Worm (Caenorhabditis elegans) whole organism, L2 larva: ENCODE data around the gene clec-258.

Experiments
- F13H6.1 ChIP-seq: sonication (generic microtip); optimal IDR thresholded peaks from 2 replicates; lab custom pipeline; 2016; ENCODE audit warnings: missing genetic modification characterization, missing compliant biosample characterization
- R02D3.7 ChIP-seq: fragments of 150-350 bp; optimal IDR thresholded peaks from 2 replicates; lab custom pipeline; 2014; ENCODE audit warnings: missing biosample characterization, missing genetic modification characterization
- Y55F3AM.14 ChIP-seq: fragments of 200-800 bp; sonication (Bioruptor generic); optimal IDR thresholded peaks from 2 replicates; lab custom pipeline; 2018; ENCODE audit warnings: mild to moderate bottlenecking, missing genetic modification characterization, missing compliant biosample characterization
- ama-1 ChIP-seq: fragments of 150-350 bp; optimal IDR thresholded peaks from 2 replicates; lab custom pipeline; 2018; ENCODE audit warnings: inconsistent platforms
- blmp-1 ChIP-seq: sonication (generic microtip); optimal IDR thresholded peaks from 2 replicates; lab custom pipeline; 2017; ENCODE audit warnings: missing genetic modification characterization, mild to moderate bottlenecking, missing compliant biosample characterization, antibody characterized with exemption, moderate library complexity; ENCODE audit not compliant: insufficient read depth
- ceh-16 ChIP-seq: fragments of 150-350 bp; optimal IDR thresholded peaks from 2 replicates; lab custom pipeline; 2014; ENCODE audit warnings: missing biosample characterization, missing genetic modification characterization
- ceh-82 ChIP-seq: fragments of 150-350 bp; optimal IDR thresholded peaks from 2 replicates; lab custom pipeline; 2014; ENCODE audit warnings: missing biosample characterization, missing genetic modification characterization
- crh-2 ChIP-seq: sonication (generic microtip); optimal IDR thresholded peaks from 2 replicates; lab custom pipeline; 2017; ENCODE audit warnings: missing biosample characterization, missing genetic modification characterization
- dmd-4 ChIP-seq: sonication (generic microtip); optimal IDR thresholded peaks from 2 replicates; lab custom pipeline; 2017; ENCODE audit warnings: missing biosample characterization, missing genetic modification characterization
- elt-1 ChIP-seq: fragments of 150-350 bp; optimal IDR thresholded peaks from 2 replicates; lab custom pipeline; 2014; ENCODE audit warnings: missing biosample characterization, missing genetic modification characterization
- elt-3 ChIP-seq: sonication (generic microtip); optimal IDR thresholded peaks from 2 replicates; lab custom pipeline; 2017; ENCODE audit warnings: missing biosample characterization, missing genetic modification characterization
- fos-1 ChIP-seq: fragments of 150-350 bp; optimal IDR thresholded peaks from 2 replicates; lab custom pipeline; 2014; ENCODE audit warnings: missing biosample characterization, missing genetic modification characterization
- gmeb-1 ChIP-seq: fragments of 150-350 bp; optimal IDR thresholded peaks from 2 replicates; lab custom pipeline; 2014; ENCODE audit warnings: missing biosample characterization, missing genetic modification characterization
- lin-11 ChIP-seq: fragments of 150-350 bp; sonication (generic microtip); optimal IDR thresholded peaks from 2 replicates; lab custom pipeline; 2014; ENCODE audit warnings: missing biosample characterization, missing genetic modification characterization, inconsistent platforms, mixed read lengths
- lin-39 ChIP-seq: fragments of 150-350 bp; optimal IDR thresholded peaks from 2 replicates; lab custom pipeline; 2014; ENCODE audit warnings: missing biosample characterization, missing genetic modification reagents, missing genetic modification characterization
- lsy-2 ChIP-seq, 2 experiments: fragments of 150-350 bp in 1 of 2; sonication (generic microtip) in 1 of 2; optimal IDR thresholded peaks; 2 replicates each; lab custom pipeline; 2014 to 2017; ENCODE audit warnings: missing biosample characterization in 2 of 2, missing genetic modification characterization in 2 of 2
- mab-5 ChIP-seq: fragments of 150-350 bp; optimal IDR thresholded peaks from 2 replicates; lab custom pipeline; 2014; ENCODE audit warnings: missing biosample characterization, missing genetic modification characterization
- mbf-1 ChIP-seq: sonication (generic microtip); optimal IDR thresholded peaks from 2 replicates; lab custom pipeline; 2017; ENCODE audit warnings: missing biosample characterization, missing genetic modification characterization
- nhr-10 ChIP-seq: sonication (generic microtip); optimal IDR thresholded peaks from 2 replicates; lab custom pipeline; 2017; ENCODE audit warnings: missing biosample characterization, missing genetic modification characterization
- nhr-11 ChIP-seq: fragments of 150-350 bp; optimal IDR thresholded peaks from 2 replicates; lab custom pipeline; 2014; ENCODE audit warnings: missing biosample characterization, missing genetic modification characterization
- nhr-129 ChIP-seq: fragments of 150-350 bp; optimal IDR thresholded peaks from 2 replicates; lab custom pipeline; 2014; ENCODE audit warnings: missing biosample characterization, missing genetic modification characterization
- nhr-21 ChIP-seq: fragments of 150-350 bp; optimal IDR thresholded peaks from 2 replicates; lab custom pipeline; 2014; ENCODE audit warnings: missing biosample characterization, missing genetic modification characterization
- nhr-23 ChIP-seq: fragments of 150-350 bp; optimal IDR thresholded peaks from 2 replicates; lab custom pipeline; 2014; ENCODE audit warnings: missing biosample characterization, missing genetic modification reagents, missing genetic modification characterization
- nhr-237 ChIP-seq: fragments of 150-350 bp; optimal IDR thresholded peaks from 2 replicates; lab custom pipeline; 2014; ENCODE audit warnings: missing biosample characterization, missing genetic modification characterization
- nhr-25 ChIP-seq: fragments of 150-350 bp; sonication (generic microtip); optimal IDR thresholded peaks from 3 replicates; lab custom pipeline; 2014; ENCODE audit warnings: missing biosample characterization, missing genetic modification characterization
- nhr-6 ChIP-seq: fragments of 150-350 bp; optimal IDR thresholded peaks from 2 replicates; lab custom pipeline; 2014; ENCODE audit warnings: missing biosample characterization, missing genetic modification characterization
- nhr-77 ChIP-seq: fragments of 150-350 bp; optimal IDR thresholded peaks from 2 replicates; lab custom pipeline; 2014; ENCODE audit warnings: missing biosample characterization, missing genetic modification characterization
- peb-1 ChIP-seq: fragments of 150-350 bp; optimal IDR thresholded peaks from 2 replicates; lab custom pipeline; 2014; ENCODE audit warnings: missing biosample characterization, missing genetic modification characterization
- sem-4 ChIP-seq: fragments of 150-350 bp; optimal IDR thresholded peaks from 2 replicates; lab custom pipeline; 2014; ENCODE audit warnings: missing biosample characterization, missing genetic modification reagents, missing genetic modification characterization
- skn-1 ChIP-seq: sonication (generic microtip); optimal IDR thresholded peaks from 2 replicates; lab custom pipeline; 2017; ENCODE audit warnings: missing biosample characterization, missing genetic modification characterization
- sma-9 ChIP-seq, 2 experiments: fragments of 150-350 bp in 1 of 2; sonication (generic microtip) in 1 of 2; optimal IDR thresholded peaks; 2 replicates each; lab custom pipeline; 2014 to 2016; ENCODE audit warnings: missing genetic modification characterization in 2 of 2, mild to moderate bottlenecking in 1 of 2, missing biosample characterization in 1 of 2, missing compliant biosample characterization in 1 of 2, missing genetic modification reagents in 1 of 2, moderate library complexity in 1 of 2
- snpc-4 ChIP-seq: fragments of 150-350 bp; optimal IDR thresholded peaks from 2 replicates; lab custom pipeline; 2014; ENCODE audit warnings: missing biosample characterization, missing genetic modification characterization
- unc-39 ChIP-seq: fragments of 150-350 bp; optimal IDR thresholded peaks from 2 replicates; lab custom pipeline; 2014; ENCODE audit warnings: missing biosample characterization, missing genetic modification characterization
- unc-55 ChIP-seq: fragments of 150-350 bp; sonication (generic microtip); optimal IDR thresholded peaks from 3 replicates; lab custom pipeline; 2014; ENCODE audit warnings: missing biosample characterization, missing genetic modification reagents, missing genetic modification characterization
- unc-62 ChIP-seq: fragments of 150-350 bp; optimal IDR thresholded peaks from 2 replicates; lab custom pipeline; 2014; ENCODE audit warnings: missing biosample characterization, missing genetic modification reagents, missing genetic modification characterization
- zag-1 ChIP-seq: fragments of 150-350 bp; optimal IDR thresholded peaks from 2 replicates; lab custom pipeline; 2014; ENCODE audit warnings: missing biosample characterization, missing genetic modification characterization
- ztf-11 ChIP-seq: sonication (generic microtip); optimal IDR thresholded peaks from 2 replicates; lab custom pipeline; 2017; ENCODE audit warnings: missing biosample characterization, missing genetic modification characterization
- ztf-4 ChIP-seq: fragments of 150-350 bp; optimal IDR thresholded peaks from 2 replicates; lab custom pipeline; 2014; ENCODE audit warnings: missing biosample characterization, missing genetic modification characterization

clec-258 gene

ce11 chrV:19744210-19744609, 44.0 kb upstream of the clec-258 start:
- TF ChIP-seq ceh-16 (tag; lab: Kevin White, UChicago): no peak
- no peak for TF ChIP-seq elt-1 (tag; lab: Kevin White, UChicago)
- TF ChIP-seq ztf-11 (tag; lab: Kevin White, UChicago): no peak
- TF ChIP-seq F13H6.1 (tag; lab: Kevin White, UChicago): no peak
- no peak for TF ChIP-seq lsy-2 (tag; optimal IDR thresholded peaks at IDR 0.05; lab: Kevin White, UChicago)
- TF ChIP-seq ceh-82 (tag; lab: Kevin White, UChicago): no peak
- no peak for TF ChIP-seq nhr-11 (tag; lab: Kevin White, UChicago)
- no peak for TF ChIP-seq mab-5 (tag; lab: Kevin White, UChicago)
- no peak for TF ChIP-seq dmd-4
- TF ChIP-seq sma-9 (GFP tag; optimal IDR thresholded peaks at IDR 0.05; lab: Kevin White, UChicago): no peak
- no peak for TF ChIP-seq sma-9 (tag; optimal IDR thresholded peaks at IDR 0.05; lab: Kevin White, UChicago)
- TF ChIP-seq unc-39 (tag; lab: Kevin White, UChicago): no peak
- TF ChIP-seq snpc-4 (tag; lab: Kevin White, UChicago): no peak
- TF ChIP-seq sem-4 (tag; lab: Kevin White, UChicago): no peak

ce11 chrV:19745852-19746251, 42.4 kb upstream of the clec-258 start, which contains the start of gene W04E12.5:
TSS of gene W04E12.5 (plus strand) at chrV:19746152.
- TF ChIP-seq lsy-2 (tag; optimal IDR thresholded peaks at IDR 0.05; lab: Kevin White, UChicago): no peak
- TF ChIP-seq nhr-6 (tag; lab: Kevin White, UChicago): no peak
- no peak for TF ChIP-seq zag-1
- TF ChIP-seq lin-39: no peak
- TF ChIP-seq Y55F3AM.14 (GFP tag; lab: Kevin White, UChicago): no peak
- no peak for TF ChIP-seq elt-3 (tag; lab: Kevin White, UChicago)
- TF ChIP-seq mbf-1: no peak
- TF ChIP-seq fos-1 (tag; lab: Kevin White, UChicago): no peak
- TF ChIP-seq ceh-82 (tag; lab: Kevin White, UChicago): no peak
- TF ChIP-seq unc-62: no peak
- no peak for TF ChIP-seq nhr-10 (tag; lab: Kevin White, UChicago)
- TF ChIP-seq sem-4 (tag; lab: Kevin White, UChicago): no peak
- no peak for TF ChIP-seq R02D3.7 (tag; lab: Kevin White, UChicago)
- no peak for TF ChIP-seq unc-55

- TF ChIP-seq snpc-4 (tag; lab: Kevin White, UChicago) (no peak), ama-1 (lab: Kevin White, UChicago) (no peak), nhr-77 (tag; lab: Kevin White, UChicago) (no peak), fos-1 (tag; lab: Kevin White, UChicago) (no peak), ztf-11 (tag; lab: Kevin White, UChicago) (no peak), Y55F3AM.14 (GFP tag; lab: Kevin White, UChicago) (no peak), dmd-4 (no peak), gmeb-1 (no peak)
Measured at ce11 chrV:19747144-19747543, 41.1 kb upstream of the clec-258 start.

- TF ChIP-seq sma-9 (GFP tag; optimal IDR thresholded peaks at IDR 0.05; lab: Kevin White, UChicago) (peak; percentile 15), sma-9 (tag; optimal IDR thresholded peaks at IDR 0.05; lab: Kevin White, UChicago) (no peak), nhr-21 (no peak), nhr-129 (tag; lab: Kevin White, UChicago) (no peak)
Measured at ce11 chrV:19751124-19751523, 37.1 kb upstream of the clec-258 start, which contains the start of gene clec-49. TSS of gene clec-49 (minus strand) at chrV:19751226.

- TF ChIP-seq ztf-4: no peak
- TF ChIP-seq nhr-237 (tag; lab: Kevin White, UChicago): no peak
- TF ChIP-seq dmd-4: no peak
- no peak for TF ChIP-seq peb-1 (tag; lab: Kevin White, UChicago)
- no peak for TF ChIP-seq snpc-4 (tag; lab: Kevin White, UChicago)
- TF ChIP-seq nhr-25: no peak
- no peak for TF ChIP-seq nhr-11 (tag; lab: Kevin White, UChicago)
- TF ChIP-seq gmeb-1: no peak
- TF ChIP-seq sma-9 (GFP tag; optimal IDR thresholded peaks at IDR 0.05; lab: Kevin White, UChicago): no peak
- TF ChIP-seq sma-9 (tag; optimal IDR thresholded peaks at IDR 0.05; lab: Kevin White, UChicago): no peak
- TF ChIP-seq lin-11 (tag; lab: Kevin White, UChicago): no peak
- no peak for TF ChIP-seq skn-1 (tag; lab: Kevin White, UChicago)
- no peak for TF ChIP-seq nhr-129 (tag; lab: Kevin White, UChicago)
- no peak for TF ChIP-seq nhr-77 (tag; lab: Kevin White, UChicago)
- no peak for TF ChIP-seq blmp-1 (tag; lab: Kevin White, UChicago)
- no peak for TF ChIP-seq ztf-11 (tag; lab: Kevin White, UChicago)
- TF ChIP-seq fos-1 (tag; lab: Kevin White, UChicago): no peak
- TF ChIP-seq mbf-1: no peak
- no peak for TF ChIP-seq sem-4 (tag; lab: Kevin White, UChicago)
- TF ChIP-seq crh-2 (tag; lab: Kevin White, UChicago): no peak
- no peak for TF ChIP-seq nhr-23 (tag; lab: Kevin White, UChicago)
Measured at ce11 chrV:19752879-19753278, 35.4 kb upstream of the clec-258 start.
